Worm (Caenorhabditis elegans) whole organism, L2 larva: Measurements from ENCODE around the gene irld-66.

Source experiments
- lin-11 ChIP-seq: fragments of 150-350 bp; sonication (generic microtip); optimal IDR thresholded peaks from 2 replicates; lab custom pipeline; 2014; ENCODE audit warnings: missing biosample characterization, missing genetic modification characterization, inconsistent platforms, mixed read lengths
- lin-39 ChIP-seq: fragments of 150-350 bp; optimal IDR thresholded peaks from 2 replicates; lab custom pipeline; 2014; ENCODE audit warnings: missing biosample characterization, missing genetic modification reagents, missing genetic modification characterization

DNA sequence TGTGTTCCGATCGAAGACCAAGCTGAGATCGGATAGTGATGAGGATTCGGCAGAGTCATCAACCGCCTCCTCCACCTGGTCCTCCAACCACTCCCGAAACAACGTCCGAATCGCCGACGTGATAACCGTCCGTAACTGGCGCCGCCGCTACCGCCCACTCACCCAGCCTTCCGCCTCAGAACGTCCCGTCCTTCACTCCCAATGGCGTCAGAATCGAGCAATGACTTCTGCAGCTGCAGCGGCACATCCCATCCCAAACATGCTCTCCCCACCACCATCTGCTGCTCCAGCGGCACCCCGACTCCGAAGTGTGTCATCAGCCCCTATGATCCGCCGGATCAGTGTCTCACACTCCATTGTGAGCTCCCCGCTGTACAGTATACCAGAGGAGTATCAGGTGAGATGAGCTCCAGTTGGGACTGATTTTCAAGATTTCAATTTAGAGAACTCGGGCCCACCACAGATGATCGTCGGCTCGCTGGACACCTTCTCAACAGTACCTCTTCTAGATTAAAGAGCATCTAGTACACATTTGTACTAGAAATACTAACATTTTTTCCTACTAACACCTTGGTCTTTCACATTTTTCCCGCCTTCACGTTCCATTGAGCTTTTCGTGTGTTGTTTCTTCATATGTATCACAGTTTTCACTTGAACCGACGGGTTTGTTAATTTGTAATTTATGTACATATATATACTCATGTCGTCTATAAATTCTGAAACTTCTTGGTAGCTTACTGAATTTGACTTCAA is 14.7 kb downstream of the irld-66 start:
- TF ChIP-seq lin-11 (tag; lab: Kevin White, UChicago) (no peak), lin-39 (no peak)
